Worm (Caenorhabditis elegans): Measurements from ENCODE around the gene srx-3.

Gene srx-3

DNA sequence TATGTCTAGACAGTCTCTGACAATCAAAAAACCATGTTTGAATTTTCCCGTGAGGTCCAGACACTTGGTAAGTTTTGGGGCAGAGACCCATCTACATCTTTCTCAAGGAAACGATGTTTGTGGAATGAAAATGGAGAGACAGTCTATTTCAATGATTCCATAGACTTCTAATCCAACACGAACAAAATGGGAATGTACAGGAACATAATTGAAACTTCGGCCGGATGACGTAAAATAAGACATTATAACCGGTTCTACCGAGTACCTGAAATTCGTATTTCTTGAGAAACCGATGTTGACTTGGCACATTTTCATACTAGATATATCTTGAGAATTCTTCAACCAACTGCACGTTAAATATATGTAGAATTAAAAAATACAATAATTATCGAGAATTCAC is 17.2 kb upstream of the srx-3 start, which contains the start of gene str-87:
TSS of gene str-87 (minus strand) at position 101 of the 400 bp plus-strand sequence.
- TF ChIP-seq madf-10 (tag; optimal IDR thresholded peaks at IDR 0.05) (no peak), rpc-1 (optimal IDR thresholded peaks at IDR 0.05) (no peak), rpc-1 (tag; optimal IDR thresholded peaks at IDR 0.05) (no peak), F37B4.10 (GFP tag; IDR thresholded peaks at IDR 0.05) (no peak), lir-1 (GFP tag; conservative IDR thresholded peaks at IDR 0.05) (no peak), ceh-79 (tag; optimal IDR thresholded peaks at IDR 0.05) (no peak), unc-130 (GFP tag; optimal IDR thresholded peaks at IDR 0.05) (no peak), ztf-6 (GFP tag; IDR thresholded peaks at IDR 0.05) (no peak)

DNA sequence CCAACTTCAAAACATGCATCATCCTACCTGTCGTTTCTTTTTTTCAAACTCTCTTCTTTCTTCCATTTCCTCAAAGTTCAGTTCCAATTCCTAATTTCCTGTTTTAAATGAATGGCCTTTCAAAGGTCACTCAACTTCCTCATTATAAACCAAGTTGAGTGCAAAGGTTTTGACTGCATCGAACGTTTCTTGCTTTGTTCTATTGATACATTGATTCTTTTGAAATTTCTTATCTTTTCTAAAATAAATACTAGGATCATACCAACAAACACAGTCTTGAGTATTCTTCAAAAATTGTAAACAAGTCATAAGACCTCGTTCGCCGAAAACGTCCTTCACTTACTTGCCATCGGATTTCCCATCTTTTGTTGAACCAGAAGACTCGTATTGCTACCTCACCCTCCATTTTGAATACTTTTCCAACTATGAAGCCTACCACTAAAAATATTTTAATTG is 15.1 kb upstream of the srx-3 start, which contains the start of gene F59E11.7:
TSS of gene F59E11.7 (plus strand) at position 51 of the 456 bp plus-strand sequence.
- TF ChIP-seq F57C9.4 (tag; optimal IDR thresholded peaks at IDR 0.05) (no peak), aptf-2 (GFP tag; conservative IDR thresholded peaks at IDR 0.05) (no peak), ceh-27 (GFP tag; optimal IDR thresholded peaks at IDR 0.05) (no peak), dpl-1 (GFP tag; optimal IDR thresholded peaks at IDR 0.05) (no peak), ceh-79 (tag; optimal IDR thresholded peaks at IDR 0.05) (no peak), egrh-3 (GFP tag; IDR thresholded peaks at IDR 0.05) (no peak), lin-26 (GFP tag; IDR thresholded peaks at IDR 0.05) (no peak), ceh-100 (GFP tag; IDR thresholded peaks at IDR 0.05) (no peak), ceh-91 (GFP tag; IDR thresholded peaks at IDR 0.05) (no peak), lin-35 (GFP tag; optimal IDR thresholded peaks at IDR 0.05) (no peak), snpc-1.1 (tag; optimal IDR thresholded peaks at IDR 0.05; ENCODE audit: insufficient read depth) (no peak), mxl-1 (tag; optimal IDR thresholded peaks at IDR 0.05) (no peak), ama-1 (optimal IDR thresholded peaks at IDR 0.05) (no peak), ama-1 (GFP tag; optimal IDR thresholded peaks at IDR 0.05) (no peak), F10E7.11 (tag; optimal IDR thresholded peaks at IDR 0.05) (no peak), mel-28 (tag; optimal IDR thresholded peaks at IDR 0.05; ENCODE audit: borderline replicate concordance) (no peak), Y53F4B.3 (GFP tag; IDR thresholded peaks at IDR 0.05) (no peak), hlh-12 (tag; optimal IDR thresholded peaks at IDR 0.05) (no peak), madf-6 (GFP tag; IDR thresholded peaks at IDR 0.05) (no peak), nhr-80 (tag; optimal IDR thresholded peaks at IDR 0.05) (no peak)

DNA sequence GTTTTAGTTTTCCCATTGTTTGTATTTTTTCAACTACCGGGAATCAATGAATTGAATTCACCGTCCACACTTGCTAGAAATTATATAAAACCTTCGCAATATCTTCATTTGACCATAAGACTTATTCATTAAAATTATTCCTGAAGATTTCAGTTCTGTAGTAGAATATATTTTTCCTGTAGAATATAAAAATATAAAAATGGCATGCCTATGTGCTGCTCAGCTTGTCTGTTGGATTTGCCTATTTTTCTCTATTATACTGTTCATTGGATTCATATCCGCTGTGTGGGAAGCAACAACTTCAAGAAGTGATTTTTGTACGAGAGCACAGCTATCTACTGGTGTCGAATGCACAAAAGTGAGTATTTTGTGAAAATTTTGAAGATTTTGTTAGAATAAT is 13.7 kb upstream of the srx-3 start, which contains the start of gene F59E11.6:
TSS of gene F59E11.6 (plus strand) at position 111 of the 400 bp plus-strand sequence.
- TF ChIP-seq nhr-27 (tag; optimal IDR thresholded peaks at IDR 0.05) (no peak), C17E4.6 (GFP tag; IDR thresholded peaks at IDR 0.05) (no peak), akir-1 (GFP tag; optimal IDR thresholded peaks at IDR 0.05) (no peak), B0261.1 (tag; optimal IDR thresholded peaks at IDR 0.05) (no peak), lsl-1 (GFP tag; optimal IDR thresholded peaks at IDR 0.05) (no peak), ztf-28 (GFP tag; IDR thresholded peaks at IDR 0.05) (no peak), ceh-100 (GFP tag; IDR thresholded peaks at IDR 0.05) (no peak), sea-2 (GFP tag; IDR thresholded peaks at IDR 0.05) (no peak), madf-3 (GFP tag; IDR thresholded peaks at IDR 0.05) (no peak), sptf-2 (GFP tag; optimal IDR thresholded peaks at IDR 0.05) (no peak), let-607 (tag; optimal IDR thresholded peaks at IDR 0.05) (no peak), ceh-27 (GFP tag; optimal IDR thresholded peaks at IDR 0.05) (no peak), attf-3 (GFP tag; conservative IDR thresholded peaks at IDR 0.05) (no peak), madf-6 (GFP tag; IDR thresholded peaks at IDR 0.05) (no peak), F22D6.2 (tag; optimal IDR thresholded peaks at IDR 0.05) (no peak), Y79H2A.3 (GFP tag; conservative IDR thresholded peaks at IDR 0.05) (no peak)
